Fruit fly (Drosophila melanogaster): ENCODE results near the gene Sam-S.

Gene Sam-S

dm6 chr2L:107476-108436 is 1.1 kb downstream of the Sam-S start:
- no peak for TF ChIP-seq Rel (GFP tag; optimal IDR thresholded peaks at IDR 0.05)
- peak; percentile 53 for TF ChIP-seq Rel (tag; optimal IDR thresholded peaks at IDR 0.05)
- no peak for TF ChIP-seq Jra (GFP tag; optimal IDR thresholded peaks at IDR 0.05)
- no peak for TF ChIP-seq Hnf4 (GFP tag; optimal IDR thresholded peaks at IDR 0.05)
- peak in 1 of 2 experiments; percentile 9 for TF ChIP-seq foxo (GFP tag; optimal IDR thresholded peaks at IDR 0.05)
- no peak for TF ChIP-seq Mio (GFP tag; optimal IDR thresholded peaks at IDR 0.05)
- TF ChIP-seq Hr83 (GFP tag; optimal IDR thresholded peaks at IDR 0.05; ENCODE audit: poor library complexity, severe bottlenecking): no peak
- no peak for TF ChIP-seq fru (GFP tag; optimal IDR thresholded peaks at IDR 0.05)
- TF ChIP-seq Dif (GFP tag; optimal IDR thresholded peaks at IDR 0.05; ENCODE audit: partially characterized antibody): peak; percentile 54
- TF ChIP-seq dmrt93B (GFP tag; optimal IDR thresholded peaks at IDR 0.05): no peak
- no peak for TF ChIP-seq GATAd (GFP tag; optimal IDR thresholded peaks at IDR 0.05)
- TF ChIP-seq CG9705 (GFP tag; optimal IDR thresholded peaks at IDR 0.05): no peak
- no peak for TF ChIP-seq usp (GFP tag; optimal IDR thresholded peaks at IDR 0.05)
- no peak for TF ChIP-seq sage (GFP tag; optimal IDR thresholded peaks at IDR 0.05)
- TF ChIP-seq Vsx2 (GFP tag; optimal IDR thresholded peaks at IDR 0.05; ENCODE audit: partially characterized antibody): no peak
- peak; percentile 50 for TF ChIP-seq woc (GFP tag; optimal IDR thresholded peaks at IDR 0.05)
- TF ChIP-seq OdsH (GFP tag; optimal IDR thresholded peaks at IDR 0.05): no peak
- TF ChIP-seq dl (GFP tag; optimal IDR thresholded peaks at IDR 0.05; ENCODE audit: insufficient read depth in 1 of 2, partially characterized antibody in 2 of 2): peak; percentile 68 to 76
- TF ChIP-seq br (GFP tag; optimal IDR thresholded peaks at IDR 0.05): no peak
- TF ChIP-seq h (GFP tag; optimal IDR thresholded peaks at IDR 0.05): peak; percentile 10
- TF ChIP-seq ey (GFP tag; optimal IDR thresholded peaks at IDR 0.05): no peak
- TF ChIP-seq lola (GFP tag; optimal IDR thresholded peaks at IDR 0.05): no peak
- TF ChIP-seq Myc (optimal IDR thresholded peaks at IDR 0.05): peak; percentile 8
- TF ChIP-seq Sp1 (GFP tag; optimal IDR thresholded peaks at IDR 0.05): peak; percentile 42
- TF ChIP-seq brk (GFP tag; optimal IDR thresholded peaks at IDR 0.05): no peak
- TF ChIP-seq rgr (GFP tag; optimal IDR thresholded peaks at IDR 0.05): no peak

dm6 chr2L:109098-109799 is 2.5 kb downstream of the Sam-S start:
- peak in 1 of 2 experiments; percentile 44 for TF ChIP-seq dl (GFP tag; optimal IDR thresholded peaks at IDR 0.05; ENCODE audit: insufficient read depth in 1 of 2, partially characterized antibody in 2 of 2)
- TF ChIP-seq Hnf4 (GFP tag; optimal IDR thresholded peaks at IDR 0.05): no peak
- TF ChIP-seq Rel (GFP tag; optimal IDR thresholded peaks at IDR 0.05): no peak
- TF ChIP-seq Rel (tag; optimal IDR thresholded peaks at IDR 0.05): peak; percentile 62

- TF ChIP-seq Abd-B (GFP tag; optimal IDR thresholded peaks at IDR 0.05) (no peak), usp (GFP tag; optimal IDR thresholded peaks at IDR 0.05) (no peak), rgr (GFP tag; optimal IDR thresholded peaks at IDR 0.05) (no peak), h (GFP tag; optimal IDR thresholded peaks at IDR 0.05) (no peak), Sp1 (GFP tag; optimal IDR thresholded peaks at IDR 0.05) (no peak), foxo (GFP tag; optimal IDR thresholded peaks at IDR 0.05) (no peak), dsf (GFP tag; optimal IDR thresholded peaks at IDR 0.05; ENCODE audit: borderline replicate concordance) (no peak), Vsx2 (GFP tag; optimal IDR thresholded peaks at IDR 0.05; ENCODE audit: partially characterized antibody) (no peak), Dfd (GFP tag; optimal IDR thresholded peaks at IDR 0.05) (no peak), N (GFP tag; optimal IDR thresholded peaks at IDR 0.05) (no peak), CG32264 (GFP tag; optimal IDR thresholded peaks at IDR 0.05) (no peak), GATAd (GFP tag; optimal IDR thresholded peaks at IDR 0.05) (no peak), HLH106 (tag; optimal IDR thresholded peaks at IDR 0.05) (no peak)
Measured at dm6 chr2L:110046-110445, 3.3 kb downstream of the Sam-S start.

dm6 chr2L:114429-114828 is 7.7 kb downstream of the Sam-S start, which contains the start of gene ND-15:
Gene ND-15 (plus strand): TSS chr2L:114726.
- TF ChIP-seq Rel (GFP tag; optimal IDR thresholded peaks at IDR 0.05): no peak
- peak; percentile 2 for TF ChIP-seq Rel (tag; optimal IDR thresholded peaks at IDR 0.05)
- no peak for TF ChIP-seq HLH106 (tag; optimal IDR thresholded peaks at IDR 0.05)
- TF ChIP-seq Hnf4 (GFP tag; optimal IDR thresholded peaks at IDR 0.05): peak; percentile 12

Measured in whole organism, wandering third instar larva.